Worm (Caenorhabditis elegans) whole organism, L4 larva: Measurements from ENCODE around the gene cpna-3.

Experiments
- D1046.2 ChIP-seq: fragments of 200-800 bp; sonication (Bioruptor generic); IDR thresholded peaks from 2 replicates; pipeline ENCODE4 v1.3.6; 2022; ENCODE audit warnings: missing genetic modification characterization, missing compliant biosample characterization
- F10B5.3 ChIP-seq: sonication (generic microtip); optimal IDR thresholded peaks from 2 replicates; lab custom pipeline; 2016; ENCODE audit warnings: mild to moderate bottlenecking, missing genetic modification characterization, missing compliant biosample characterization
- F26F4.8 ChIP-seq: fragments of 200-800 bp; sonication (Bioruptor generic); conservative IDR thresholded peaks from 2 replicates; pipeline ENCODE4 v1.3.6; 2022; ENCODE audit warnings: missing genetic modification characterization, missing compliant biosample characterization
- F44E2.7 ChIP-seq: fragments of 200-800 bp; sonication (Bioruptor generic); IDR thresholded peaks from 2 replicates; pipeline ENCODE4 v2.1.2; 2022; ENCODE audit warnings: missing genetic modification characterization, missing compliant biosample characterization
- F49E8.2 ChIP-seq: sonication (generic microtip); optimal IDR thresholded peaks from 2 replicates; lab custom pipeline; 2016; ENCODE audit warnings: missing compliant biosample characterization, mild to moderate bottlenecking, missing genetic modification characterization, borderline replicate concordance
- T20F7.1 ChIP-seq: fragments of 200-800 bp; sonication (Bioruptor generic); optimal IDR thresholded peaks from 2 replicates; lab custom pipeline; 2018; ENCODE audit warnings: mild to moderate bottlenecking, missing genetic modification characterization, missing compliant biosample characterization
- T26A8.4 ChIP-seq: fragments of 200-800 bp; sonication (Bioruptor generic); IDR thresholded peaks from 2 replicates; pipeline ENCODE4 v1.3.6; 2022; ENCODE audit warnings: missing genetic modification characterization, missing compliant biosample characterization
- Y105C5A.15 ChIP-seq: fragments of 200-800 bp; sonication (Bioruptor generic); IDR thresholded peaks from 2 replicates; pipeline ENCODE4 v1.3.6; 2022; ENCODE audit warnings: missing genetic modification characterization, missing compliant biosample characterization
- Y75B8A.6 ChIP-seq: fragments of 200-800 bp; sonication (Bioruptor generic); IDR thresholded peaks from 2 replicates; pipeline ENCODE4 v1.3.6; 2022; ENCODE audit warnings: missing genetic modification reagents, missing genetic modification characterization, missing compliant biosample characterization
- ZK337.2 ChIP-seq: fragments of 200-800 bp; sonication (Bioruptor generic); IDR thresholded peaks from 2 replicates; pipeline ENCODE4 v1.3.6; 2022; ENCODE audit warnings: missing genetic modification reagents, missing genetic modification characterization, missing compliant biosample characterization
- aha-1 ChIP-seq: fragments of 150-350 bp; peaks from one replicate; lab custom pipeline; 2014; ENCODE audit warnings: missing biosample characterization, missing genetic modification characterization
- aly-2 ChIP-seq: sonication (generic microtip); optimal IDR thresholded peaks from 2 replicates; lab custom pipeline; 2018; ENCODE audit warnings: missing biosample characterization, missing genetic modification characterization
- ama-1 ChIP-seq: fragments of 150-350 bp; optimal IDR thresholded peaks from 2 replicates; lab custom pipeline; 2014; ENCODE audit warnings: inconsistent platforms, mixed read lengths
- attf-4 ChIP-seq: sonication (generic microtip); optimal IDR thresholded peaks from 3 replicates; lab custom pipeline; 2017; ENCODE audit warnings: missing biosample characterization, missing genetic modification characterization
- ceh-20 ChIP-seq: fragments of 200-800 bp; sonication (Bioruptor generic); IDR thresholded peaks from 2 replicates; pipeline ENCODE4 v1.3.6; 2022; ENCODE audit warnings: missing genetic modification reagents, missing genetic modification characterization, missing compliant biosample characterization
- ceh-82 ChIP-seq: sonication (generic microtip); optimal IDR thresholded peaks from 2 replicates; lab custom pipeline; 2017; ENCODE audit warnings: missing biosample characterization, missing genetic modification characterization
- daf-8 ChIP-seq: fragments of 200-800 bp; sonication (Bioruptor generic); IDR thresholded peaks from 2 replicates; pipeline ENCODE4 v1.3.6; 2022; ENCODE audit warnings: missing genetic modification characterization, missing compliant biosample characterization
- dmd-6 ChIP-seq: fragments of 200-800 bp; sonication (Bioruptor generic); IDR thresholded peaks from 2 replicates; pipeline ENCODE4 v1.3.6; 2022; ENCODE audit warnings: missing genetic modification reagents, missing genetic modification characterization, missing compliant biosample characterization
- dmd-8 ChIP-seq: fragments of 200-800 bp; sonication (Bioruptor generic); IDR thresholded peaks from 2 replicates; pipeline ENCODE4 v1.3.6; 2022; ENCODE audit warnings: missing genetic modification characterization, missing compliant biosample characterization
- dmd-9 ChIP-seq: fragments of 200-800 bp; sonication (Bioruptor generic); IDR thresholded peaks from 2 replicates; pipeline ENCODE4 v1.3.6; 2022; ENCODE audit warnings: missing genetic modification reagents, missing genetic modification characterization, missing compliant biosample characterization
- dpl-1 ChIP-seq: fragments of 150-350 bp; optimal IDR thresholded peaks from 2 replicates; lab custom pipeline; 2014; ENCODE audit warnings: missing biosample characterization, missing genetic modification reagents, missing genetic modification characterization
- egl-27 ChIP-seq: sonication (generic microtip); optimal IDR thresholded peaks from 3 replicates; lab custom pipeline; 2017; ENCODE audit warnings: missing biosample characterization, missing genetic modification reagents, missing genetic modification characterization
- egl-43 ChIP-seq: fragments of 200-800 bp; sonication (Bioruptor generic); IDR thresholded peaks from 2 replicates; pipeline ENCODE4 v1.3.6; 2022; ENCODE audit warnings: missing genetic modification reagents, missing genetic modification characterization, missing compliant biosample characterization
- fos-1 ChIP-seq: fragments of 150-350 bp; optimal IDR thresholded peaks from 2 replicates; lab custom pipeline; 2014; ENCODE audit warnings: missing biosample characterization, missing genetic modification characterization
- hlh-11 ChIP-seq: fragments of 200-800 bp; sonication (Bioruptor generic); optimal IDR thresholded peaks from 2 replicates; lab custom pipeline; 2018; ENCODE audit warnings: mild to moderate bottlenecking, missing genetic modification characterization, missing compliant biosample characterization
- hlh-30 ChIP-seq: sonication (generic microtip); optimal IDR thresholded peaks from 2 replicates; lab custom pipeline; 2017; ENCODE audit warnings: antibody characterized with exemption, mild to moderate bottlenecking, missing genetic modification characterization, missing compliant biosample characterization; ENCODE audit not compliant: insufficient read depth
- jun-1 ChIP-seq: fragments of 150-350 bp; optimal IDR thresholded peaks from 2 replicates; lab custom pipeline; 2014; ENCODE audit warnings: missing biosample characterization, missing genetic modification reagents, missing genetic modification characterization
- lim-7 ChIP-seq: fragments of 200-800 bp; sonication (Bioruptor generic); IDR thresholded peaks from 2 replicates; pipeline ENCODE4 v1.3.6; 2022; ENCODE audit warnings: missing genetic modification characterization, missing compliant biosample characterization
- lin-15B ChIP-seq: fragments of 150-350 bp; sonication (generic microtip); optimal IDR thresholded peaks from 3 replicates; lab custom pipeline; 2014; ENCODE audit warnings: missing biosample characterization, missing genetic modification characterization
- lin-38 ChIP-seq: fragments of 200-800 bp; sonication (Bioruptor generic); IDR thresholded peaks from 2 replicates; pipeline ENCODE4 v1.3.6; 2022; ENCODE audit warnings: missing genetic modification reagents, missing genetic modification characterization, missing compliant biosample characterization
- madf-9 ChIP-seq: fragments of 200-800 bp; sonication (Bioruptor generic); conservative IDR thresholded peaks from 2 replicates; pipeline ENCODE4 v1.3.6; 2022; ENCODE audit warnings: missing genetic modification reagents, missing genetic modification characterization, missing compliant biosample characterization
- mdl-1 ChIP-seq, 2 experiments: fragments of 150-350 bp in 1 of 2; sonication (generic microtip) in 1 of 2; optimal IDR thresholded peaks; 2 replicates each; lab custom pipeline; 2014 to 2017; ENCODE audit warnings: missing biosample characterization in 2 of 2, missing genetic modification characterization in 2 of 2
- mep-1 ChIP-seq: fragments of 150-350 bp; sonication (generic microtip); optimal IDR thresholded peaks from 3 replicates; lab custom pipeline; 2014; ENCODE audit warnings: missing biosample characterization, missing genetic modification characterization
- mes-2 ChIP-seq: sonication (generic microtip); optimal IDR thresholded peaks from 2 replicates; lab custom pipeline; 2016; ENCODE audit warnings: missing genotype, mild to moderate bottlenecking, missing genetic modification characterization, missing compliant biosample characterization; ENCODE audit not compliant: poor library complexity, severe bottlenecking
- mxl-3 ChIP-seq: fragments of 200-800 bp; sonication (Bioruptor generic); optimal IDR thresholded peaks from 2 replicates; lab custom pipeline; 2018; ENCODE audit warnings: mild to moderate bottlenecking, missing genetic modification characterization, missing compliant biosample characterization
- nhr-10 ChIP-seq: fragments of 150-350 bp; optimal IDR thresholded peaks from 2 replicates; lab custom pipeline; 2014; ENCODE audit warnings: missing biosample characterization, missing genetic modification characterization
- nhr-11 ChIP-seq: fragments of 150-350 bp; optimal IDR thresholded peaks from 2 replicates; lab custom pipeline; 2014; ENCODE audit warnings: missing biosample characterization, missing genetic modification characterization
- nhr-111 ChIP-seq: fragments of 200-800 bp; sonication (Bioruptor generic); optimal IDR thresholded peaks from 2 replicates; lab custom pipeline; 2018; ENCODE audit warnings: mild to moderate bottlenecking, missing genetic modification characterization, missing compliant biosample characterization
- nhr-237 ChIP-seq: sonication (generic microtip); optimal IDR thresholded peaks from 2 replicates; lab custom pipeline; 2017; ENCODE audit warnings: missing biosample characterization, missing genetic modification characterization
- nhr-25 ChIP-seq: sonication (generic microtip); optimal IDR thresholded peaks from 2 replicates; lab custom pipeline; 2017; ENCODE audit warnings: missing genetic modification characterization, mild to moderate bottlenecking, missing compliant biosample characterization, antibody characterized with exemption, moderate library complexity, borderline replicate concordance; ENCODE audit not compliant: insufficient read depth
- nhr-48 ChIP-seq: sonication (generic microtip); optimal IDR thresholded peaks from 2 replicates; lab custom pipeline; 2016; ENCODE audit warnings: mild to moderate bottlenecking, missing genetic modification characterization, missing compliant biosample characterization
- nhr-76 ChIP-seq: fragments of 150-350 bp; optimal IDR thresholded peaks from 2 replicates; lab custom pipeline; 2014; ENCODE audit warnings: missing biosample characterization, missing genetic modification characterization
- php-3 ChIP-seq: fragments of 200-800 bp; sonication (Bioruptor generic); IDR thresholded peaks from 2 replicates; pipeline ENCODE4 v1.3.6; 2022; ENCODE audit warnings: missing genetic modification reagents, missing genetic modification characterization, missing compliant biosample characterization
- rbr-2 ChIP-seq: sonication (generic microtip); optimal IDR thresholded peaks from 2 replicates; lab custom pipeline; 2016; ENCODE audit warnings: missing genotype, missing genetic modification characterization, missing compliant biosample characterization
- sdz-12 ChIP-seq: fragments of 200-800 bp; sonication (Bioruptor generic); optimal IDR thresholded peaks from 2 replicates; lab custom pipeline; 2018; ENCODE audit warnings: mild to moderate bottlenecking, missing genetic modification characterization, missing compliant biosample characterization
- set-16 ChIP-seq: fragments of 200-800 bp; sonication (Bioruptor generic); IDR thresholded peaks from 2 replicates; pipeline ENCODE4 v1.3.6; 2022; ENCODE audit warnings: missing genetic modification reagents, missing genetic modification characterization, missing compliant biosample characterization
- spr-3 ChIP-seq: fragments of 200-800 bp; sonication (Bioruptor generic); optimal IDR thresholded peaks from 2 replicates; lab custom pipeline; 2018; ENCODE audit warnings: mild to moderate bottlenecking, missing genetic modification characterization, missing compliant biosample characterization
- unc-130 ChIP-seq: sonication (generic microtip); optimal IDR thresholded peaks from 2 replicates; lab custom pipeline; 2016; ENCODE audit warnings: missing genetic modification reagents, missing genetic modification characterization, missing compliant biosample characterization
- unc-39 ChIP-seq: sonication (generic microtip); optimal IDR thresholded peaks from 2 replicates; lab custom pipeline; 2017; ENCODE audit warnings: missing biosample characterization, missing genetic modification characterization
- vab-7 ChIP-seq: fragments of 200-800 bp; sonication (Bioruptor generic); IDR thresholded peaks from 2 replicates; pipeline ENCODE4 v1.3.6; 2022; ENCODE audit warnings: missing genetic modification reagents, missing genetic modification characterization, missing compliant biosample characterization
- zfp-3 ChIP-seq: fragments of 200-800 bp; sonication (Bioruptor generic); conservative IDR thresholded peaks from 2 replicates; pipeline ENCODE4 v1.3.6; 2022; ENCODE audit warnings: missing genetic modification reagents, missing genetic modification characterization, missing compliant biosample characterization
- zip-11 ChIP-seq: fragments of 200-800 bp; sonication (Bioruptor generic); IDR thresholded peaks from 2 replicates; pipeline ENCODE4 v1.3.6; 2022; ENCODE audit warnings: missing genetic modification characterization, missing compliant biosample characterization
- zip-2 ChIP-seq: fragments of 150-350 bp; optimal IDR thresholded peaks from 2 replicates; lab custom pipeline; 2014; ENCODE audit warnings: missing biosample characterization, missing genetic modification characterization

The cpna-3 gene

ce11 chrIV:9130605-9131004 is 34.0 kb downstream of the cpna-3 start (continued):
- no peak for TF ChIP-seq ceh-20
- no peak for TF ChIP-seq daf-8 (GFP tag; lab: Robert Waterston, UW)
- no peak for TF ChIP-seq rbr-2 (tag; lab: Kevin White, UChicago)
- TF ChIP-seq F10B5.3 (tag; lab: Kevin White, UChicago) = no peak
- no peak for TF ChIP-seq egl-27
- TF ChIP-seq hlh-30 (tag; lab: Kevin White, UChicago) = no peak
- no peak for TF ChIP-seq fos-1 (tag; lab: Kevin White, UChicago)
- TF ChIP-seq T26A8.4 (GFP tag; lab: Robert Waterston, UW) = peak; percentile 73
- no peak for TF ChIP-seq F26F4.8 (GFP tag; lab: Robert Waterston, UW)
- no peak for TF ChIP-seq vab-7 (GFP tag; lab: Robert Waterston, UW)
- TF ChIP-seq madf-9 (GFP tag; lab: Robert Waterston, UW) = no peak
- 0 out of 2 replicates have a peak, but pooled peaks have one; percentile 43 for TF ChIP-seq lim-7 (GFP tag; lab: Robert Waterston, UW)
- TF ChIP-seq nhr-237 (tag; lab: Kevin White, UChicago) = no peak
- TF ChIP-seq zfp-3 (GFP tag; lab: Robert Waterston, UW) = 0 out of 2 replicates have a peak, but pooled peaks have one; percentile 27
- no peak for TF ChIP-seq aha-1 (tag; lab: Kevin White, UChicago)
- TF ChIP-seq spr-3 (GFP tag; lab: Kevin White, UChicago) = no peak
- no peak for TF ChIP-seq mdl-1 (tag; optimal IDR thresholded peaks at IDR 0.05; lab: Kevin White, UChicago)
- 0 out of 2 replicates have a peak, but pooled peaks have one; percentile 18 for TF ChIP-seq php-3 (GFP tag; lab: Robert Waterston, UW)
- no peak for TF ChIP-seq dmd-6
- no peak for TF ChIP-seq aly-2 (tag; lab: Kevin White, UChicago)
- peak; percentile 51 for TF ChIP-seq F49E8.2 (tag; lab: Kevin White, UChicago)
- TF ChIP-seq hlh-11 (tag; lab: Kevin White, UChicago) = no peak
- TF ChIP-seq ceh-82 (tag; lab: Kevin White, UChicago) = no peak
- no peak for TF ChIP-seq nhr-25 (tag; lab: Kevin White, UChicago)
- no peak for TF ChIP-seq nhr-48 (tag; lab: Kevin White, UChicago)
- no peak for TF ChIP-seq nhr-76 (tag; lab: Kevin White, UChicago)
- no peak for TF ChIP-seq zip-2 (tag; lab: Kevin White, UChicago)
- no peak for TF ChIP-seq nhr-111 (GFP tag; lab: Kevin White, UChicago)
- no peak for TF ChIP-seq mes-2 (tag; lab: Kevin White, UChicago)
- no peak for TF ChIP-seq egl-43 (GFP tag; lab: Robert Waterston, UW)
- TF ChIP-seq attf-4 (tag; lab: Kevin White, UChicago) = no peak
- TF ChIP-seq nhr-11 (tag; lab: Kevin White, UChicago) = no peak
- TF ChIP-seq sdz-12 = no peak
- no peak for TF ChIP-seq jun-1 (tag; lab: Kevin White, UChicago)
- TF ChIP-seq set-16 (GFP tag; lab: Robert Waterston, UW) = no peak
- TF ChIP-seq unc-39 (tag; lab: Kevin White, UChicago) = no peak
- TF ChIP-seq ZK337.2 (GFP tag; lab: Robert Waterston, UW) = no peak
- TF ChIP-seq Y75B8A.6 = no peak
- TF ChIP-seq T20F7.1 (GFP tag; lab: Kevin White, UChicago) = no peak
- no peak for TF ChIP-seq mep-1
- peak; percentile 33 for TF ChIP-seq lin-38 (GFP tag; lab: Robert Waterston, UW)
- no peak for TF ChIP-seq F44E2.7 (GFP tag; lab: Robert Waterston, UW)
- 0 out of 2 replicates have a peak, but pooled peaks have one; percentile 11 for TF ChIP-seq Y105C5A.15 (GFP tag; lab: Robert Waterston, UW)
- TF ChIP-seq D1046.2 (GFP tag; lab: Robert Waterston, UW) = no peak
- TF ChIP-seq zip-11 (GFP tag; lab: Robert Waterston, UW) = no peak
- no peak for TF ChIP-seq dpl-1 (GFP tag; lab: Kevin White, UChicago)
- no peak for TF ChIP-seq dmd-8
- no peak for TF ChIP-seq nhr-10 (tag; lab: Kevin White, UChicago)
- no peak for TF ChIP-seq unc-130 (GFP tag; lab: Kevin White, UChicago)
- TF ChIP-seq dmd-9 (GFP tag; lab: Robert Waterston, UW) = no peak
- TF ChIP-seq ama-1 (lab: Kevin White, UChicago) = no peak
- no peak for TF ChIP-seq lin-15B (tag; lab: Kevin White, UChicago)
- no peak for TF ChIP-seq mxl-3 (GFP tag; lab: Kevin White, UChicago)
